Worm (Caenorhabditis elegans): ENCODE data around the gene parg-1.

DNA sequence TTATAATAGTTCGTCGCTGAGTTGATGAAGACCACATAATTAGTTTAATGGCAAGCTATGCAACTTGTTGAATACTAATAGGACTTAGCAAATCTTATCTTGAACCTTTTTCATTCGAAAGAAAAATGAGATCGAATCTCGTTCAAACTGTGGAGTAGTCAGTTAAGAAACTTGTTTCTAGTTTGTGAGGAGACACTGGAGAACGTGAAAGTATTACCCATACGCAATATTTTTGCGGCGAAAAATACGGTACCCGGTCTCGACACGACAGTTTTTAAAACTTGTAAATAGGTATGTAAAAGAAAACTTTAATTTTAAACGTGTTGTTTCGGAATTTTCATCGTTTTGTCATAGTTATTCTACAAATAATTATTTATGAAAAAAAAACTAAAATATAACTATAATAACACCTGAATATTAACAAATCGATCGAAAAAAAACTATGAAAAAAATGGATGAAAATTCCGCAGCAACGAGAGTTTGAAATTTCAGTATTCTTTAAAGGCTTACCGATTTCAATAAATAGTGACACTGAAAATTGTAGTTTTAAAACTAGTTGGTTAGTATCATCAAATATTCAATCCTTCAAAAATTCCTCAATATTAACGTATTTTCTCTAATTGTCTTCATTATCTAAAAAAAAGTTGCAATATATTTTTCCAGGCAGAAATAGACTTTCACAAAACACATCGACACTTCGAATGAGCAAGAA, at the start of gene parg-1, which contains the start of gene F20C5.7:
- no peak for TF ChIP-seq tbx-2 (tag; optimal IDR thresholded peaks at IDR 0.05)
- TF ChIP-seq ttx-3 (tag; optimal IDR thresholded peaks at IDR 0.05) = no peak
- no peak for TF ChIP-seq hlh-8 (tag; optimal IDR thresholded peaks at IDR 0.05)
- TF ChIP-seq ets-4 (tag; optimal IDR thresholded peaks at IDR 0.05) = no peak
- TF ChIP-seq pha-4 (tag; optimal IDR thresholded peaks at IDR 0.05) = no peak
- TF ChIP-seq odd-2 (tag; optimal IDR thresholded peaks at IDR 0.05) = no peak
- no peak for TF ChIP-seq unc-86 (tag; optimal IDR thresholded peaks at IDR 0.05)
- TF ChIP-seq C08G9.2 (tag; optimal IDR thresholded peaks at IDR 0.05) = no peak
- no peak for TF ChIP-seq dve-1 (tag; optimal IDR thresholded peaks at IDR 0.05)
- no peak for TF ChIP-seq pax-1 (tag; optimal IDR thresholded peaks at IDR 0.05)
- no peak for TF ChIP-seq mec-3 (tag; optimal IDR thresholded peaks at IDR 0.05; ENCODE audit: borderline replicate concordance)
- TF ChIP-seq nhr-11 (tag; optimal IDR thresholded peaks at IDR 0.05) = no peak
- no peak for TF ChIP-seq nfya-1 (tag; optimal IDR thresholded peaks at IDR 0.05)
- no peak for TF ChIP-seq ceh-18 (tag; optimal IDR thresholded peaks at IDR 0.05)
